Worm (Caenorhabditis elegans): ENCODE results near the gene acl-2.

acl-2 gene

DNA sequence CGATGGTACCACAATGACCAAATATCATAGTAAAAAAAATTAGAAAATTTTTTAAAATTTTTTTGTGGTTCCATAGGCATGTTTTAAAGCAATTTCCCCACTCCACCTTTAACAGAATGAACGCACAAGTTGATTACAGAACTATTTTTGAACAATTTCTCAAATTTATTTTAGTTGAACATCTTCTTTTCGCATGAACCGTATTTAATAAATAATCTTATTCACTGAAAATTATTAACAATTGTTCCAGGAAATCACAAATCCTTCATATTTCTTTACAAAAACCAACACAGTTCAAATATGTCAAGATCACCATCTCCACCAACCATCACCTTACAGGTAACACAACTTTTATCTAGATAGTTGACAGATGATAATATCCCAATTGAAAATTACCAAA is 19.3 kb downstream of the acl-2 start, which contains the start of gene lea-1:
Gene lea-1 (plus strand): TSS at position 301 of the 400 bp plus-strand sequence.
- TF ChIP-seq ZK546.5 (tag; optimal IDR thresholded peaks at IDR 0.05) (no peak), sma-9 (GFP tag; optimal IDR thresholded peaks at IDR 0.05) (no peak), sma-9 (tag; optimal IDR thresholded peaks at IDR 0.05) (no peak), skn-1 (tag; optimal IDR thresholded peaks at IDR 0.05) (no peak), sem-4 (tag; optimal IDR thresholded peaks at IDR 0.05) (no peak)

DNA sequence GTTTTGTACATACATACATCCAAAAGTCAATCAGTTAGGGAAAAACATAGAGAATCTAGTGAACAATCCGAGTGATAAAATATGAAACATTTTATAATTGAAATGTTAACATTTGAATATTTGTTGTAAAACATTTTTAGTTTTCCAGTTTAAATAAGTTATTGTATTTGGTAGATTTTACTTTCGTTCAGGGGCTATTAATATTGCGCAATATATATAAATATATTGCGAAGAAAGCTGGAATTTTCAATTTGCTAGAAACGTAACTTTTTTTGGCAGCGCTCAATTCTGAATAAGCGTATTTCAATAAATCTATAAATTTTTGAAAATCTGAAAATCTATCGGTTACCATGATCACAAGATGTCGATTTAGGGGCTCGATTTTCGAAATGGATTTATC is 23.4 kb downstream of the acl-2 start:
- no peak for TF ChIP-seq nhr-11 (tag; optimal IDR thresholded peaks at IDR 0.05)
- TF ChIP-seq crh-2 (tag; optimal IDR thresholded peaks at IDR 0.05): no peak
- no peak for TF ChIP-seq blmp-1 (tag; optimal IDR thresholded peaks at IDR 0.05; ENCODE audit: insufficient read depth)
- no peak for TF ChIP-seq fos-1 (tag; optimal IDR thresholded peaks at IDR 0.05)
- TF ChIP-seq nhr-10 (tag; optimal IDR thresholded peaks at IDR 0.05): no peak
- no peak for TF ChIP-seq unc-39 (tag; optimal IDR thresholded peaks at IDR 0.05)
- TF ChIP-seq mdl-1 (tag; optimal IDR thresholded peaks at IDR 0.05): no peak
- no peak for TF ChIP-seq ztf-4 (tag; optimal IDR thresholded peaks at IDR 0.05)
- TF ChIP-seq Y55F3AM.14 (GFP tag; optimal IDR thresholded peaks at IDR 0.05): no peak
- TF ChIP-seq mbf-1 (tag; optimal IDR thresholded peaks at IDR 0.05): no peak
- TF ChIP-seq ceh-16 (tag; optimal IDR thresholded peaks at IDR 0.05): no peak
- no peak for TF ChIP-seq C34F6.9 (tag; optimal IDR thresholded peaks at IDR 0.05)

DNA sequence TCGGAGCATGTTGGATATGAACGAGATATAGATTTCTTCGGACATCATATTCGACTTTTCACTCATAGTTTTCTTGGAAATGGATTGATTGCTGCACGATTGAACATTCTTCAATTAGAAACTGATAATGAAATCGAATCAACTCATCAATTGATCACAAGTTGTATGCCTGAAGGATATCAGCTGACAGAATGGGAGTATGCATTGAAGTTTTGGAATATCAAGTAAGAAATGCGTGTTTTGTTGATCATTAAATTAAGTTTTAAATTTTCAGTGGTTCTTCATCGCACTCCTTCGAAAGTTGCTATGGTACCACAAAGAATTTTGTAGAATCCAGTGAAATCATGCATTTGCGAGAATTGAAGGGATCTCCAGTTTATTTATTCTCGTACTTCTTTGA is 24.5 kb downstream of the acl-2 start:
- TF ChIP-seq F13H6.1 (tag; optimal IDR thresholded peaks at IDR 0.05) (no peak), zag-1 (tag; optimal IDR thresholded peaks at IDR 0.05) (no peak), nhr-129 (tag; optimal IDR thresholded peaks at IDR 0.05) (peak; percentile 10), nhr-6 (tag; optimal IDR thresholded peaks at IDR 0.05) (no peak)

DNA sequence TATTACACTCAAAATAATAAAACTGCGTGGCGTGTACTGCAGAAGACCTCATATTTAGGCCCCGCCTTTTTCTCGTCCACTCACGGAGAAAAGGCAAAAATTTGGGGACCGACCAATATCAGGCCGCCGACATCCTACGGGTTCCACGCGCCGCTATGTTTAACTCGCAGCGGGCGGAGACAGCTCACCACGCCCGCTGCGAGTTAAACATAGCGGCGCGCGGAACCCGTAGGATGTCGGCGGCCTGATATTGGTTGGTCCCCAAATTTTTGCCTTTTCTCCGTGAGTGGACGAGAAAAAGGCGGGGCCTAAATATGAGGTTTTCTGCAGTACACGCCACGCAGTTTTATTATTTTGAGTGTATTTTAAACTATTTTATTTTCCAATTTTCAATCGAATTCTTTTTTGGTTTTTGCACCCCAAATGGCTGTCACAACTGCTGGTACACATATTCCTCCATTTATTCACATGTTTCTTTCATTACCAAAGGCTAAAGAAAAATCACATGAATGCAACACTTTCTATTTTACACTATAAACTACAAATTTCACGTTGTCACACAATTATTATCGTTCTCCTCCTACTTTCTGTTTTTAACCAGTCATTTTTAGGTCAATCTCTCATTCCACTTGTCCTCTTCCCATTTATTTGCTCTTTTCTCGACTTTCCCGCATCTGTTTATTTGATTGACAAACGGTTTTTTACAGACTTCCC is 26.7 kb downstream of the acl-2 start, which contains the start of gene uda-1:
Gene uda-1 (plus strand): TSS at position 708 of the 714 bp plus-strand sequence.
- TF ChIP-seq crh-2 (tag; optimal IDR thresholded peaks at IDR 0.05): peak; percentile 6
- peak; percentile 61 for TF ChIP-seq blmp-1 (tag; optimal IDR thresholded peaks at IDR 0.05; ENCODE audit: insufficient read depth)

DNA sequence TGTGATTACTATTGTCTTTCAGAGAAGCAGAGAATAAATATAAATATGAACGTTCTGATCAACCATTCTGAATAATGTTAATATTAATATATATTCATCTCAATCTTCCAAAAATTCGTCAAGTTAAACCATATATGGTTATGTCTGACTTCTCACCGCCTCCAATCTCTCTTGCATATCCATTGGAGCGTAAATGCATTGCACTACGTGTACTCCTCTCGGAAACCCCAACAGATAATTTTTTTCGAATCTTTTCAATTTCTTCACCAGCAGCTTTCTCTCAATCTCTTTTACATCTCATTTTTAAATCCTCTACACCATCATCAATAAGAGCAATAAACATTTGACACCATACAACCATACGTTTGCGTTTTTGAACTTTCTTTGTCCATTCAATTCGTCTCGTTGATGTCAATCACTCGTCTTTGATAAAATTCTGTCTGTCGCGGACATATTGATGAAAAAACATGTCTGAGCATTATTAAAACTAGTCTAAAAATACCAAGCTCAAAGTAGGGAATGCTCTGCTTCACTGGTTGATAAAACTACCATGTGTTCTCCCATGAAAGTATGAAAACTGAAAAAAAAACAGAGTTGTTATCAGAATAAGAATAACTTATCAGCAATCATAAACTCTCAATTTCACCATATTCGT is 27.4 kb downstream of the acl-2 start:
- TF ChIP-seq lin-13 (GFP tag; optimal IDR thresholded peaks at IDR 0.05): peak; percentile 70
- TF ChIP-seq lin-39 (tag; optimal IDR thresholded peaks at IDR 0.05): no peak
- TF ChIP-seq nhr-21 (tag; optimal IDR thresholded peaks at IDR 0.05): peak; percentile 1
- no peak for TF ChIP-seq F13H6.1 (tag; optimal IDR thresholded peaks at IDR 0.05)
- peak; percentile 29 for TF ChIP-seq nhr-11 (tag; optimal IDR thresholded peaks at IDR 0.05)
- TF ChIP-seq egl-27 (tag; optimal IDR thresholded peaks at IDR 0.05): no peak
- TF ChIP-seq ztf-11 (tag; optimal IDR thresholded peaks at IDR 0.05): no peak
- TF ChIP-seq unc-39 (tag; optimal IDR thresholded peaks at IDR 0.05): no peak
- no peak for TF ChIP-seq blmp-1 (tag; optimal IDR thresholded peaks at IDR 0.05; ENCODE audit: insufficient read depth)
- TF ChIP-seq ztf-4 (tag; optimal IDR thresholded peaks at IDR 0.05): no peak
- TF ChIP-seq nhr-23 (tag; optimal IDR thresholded peaks at IDR 0.05): no peak
- no peak for TF ChIP-seq nhr-12 (tag; optimal IDR thresholded peaks at IDR 0.05)
- TF ChIP-seq ZK546.5 (tag; optimal IDR thresholded peaks at IDR 0.05): no peak
- TF ChIP-seq peb-1 (tag; optimal IDR thresholded peaks at IDR 0.05): no peak
- no peak for TF ChIP-seq nhr-237 (tag; optimal IDR thresholded peaks at IDR 0.05)
- TF ChIP-seq sem-4 (tag; optimal IDR thresholded peaks at IDR 0.05): peak; percentile 69
- no peak for TF ChIP-seq gmeb-1 (tag; optimal IDR thresholded peaks at IDR 0.05)
- TF ChIP-seq mbf-1 (tag; optimal IDR thresholded peaks at IDR 0.05): no peak
- no peak for TF ChIP-seq skn-1 (tag; optimal IDR thresholded peaks at IDR 0.05)
- TF ChIP-seq mdl-1 (tag; optimal IDR thresholded peaks at IDR 0.05): no peak
- TF ChIP-seq crh-2 (tag; optimal IDR thresholded peaks at IDR 0.05): peak; percentile 61
- TF ChIP-seq C34F6.9 (tag; optimal IDR thresholded peaks at IDR 0.05): peak; percentile 71
- TF ChIP-seq sma-9 (GFP tag; optimal IDR thresholded peaks at IDR 0.05): peak; percentile 52
- TF ChIP-seq sma-9 (tag; optimal IDR thresholded peaks at IDR 0.05): no peak
- TF ChIP-seq nhr-25 (tag; optimal IDR thresholded peaks at IDR 0.05): peak; percentile 38
- no peak for TF ChIP-seq elt-1 (tag; optimal IDR thresholded peaks at IDR 0.05)
- TF ChIP-seq nhr-77 (tag; optimal IDR thresholded peaks at IDR 0.05): no peak
- TF ChIP-seq elt-3 (tag; optimal IDR thresholded peaks at IDR 0.05): no peak
- TF ChIP-seq ama-1 (optimal IDR thresholded peaks at IDR 0.05): no peak
- TF ChIP-seq lin-11 (tag; optimal IDR thresholded peaks at IDR 0.05): no peak
- TF ChIP-seq ceh-82 (tag; optimal IDR thresholded peaks at IDR 0.05): no peak
- TF ChIP-seq lsy-2 (tag; optimal IDR thresholded peaks at IDR 0.05): peak in 1 of 2 experiments; percentile 81
- no peak for TF ChIP-seq R02D3.7 (tag; optimal IDR thresholded peaks at IDR 0.05)
- TF ChIP-seq nhr-10 (tag; optimal IDR thresholded peaks at IDR 0.05): no peak
- TF ChIP-seq mab-5 (tag; optimal IDR thresholded peaks at IDR 0.05): peak; percentile 15
- TF ChIP-seq sma-3 (GFP tag; optimal IDR thresholded peaks at IDR 0.05): no peak

Measured in whole organism, L2 larva.